Worm (Caenorhabditis elegans): ENCODE data around the gene npr-38.
A peak's percentile ranks its signal among the peaks of the same experiment; 100 is the strongest.

The npr-38 gene

ce11 chrX:6299641-6300240, 11.8 kb upstream of the npr-38 start, which contains the start of gene cest-16:
Gene cest-16 (plus strand): TSS chrX:6299942.
- TF ChIP-seq sptf-1 (tag; optimal IDR thresholded peaks at IDR 0.05) (no peak), blmp-1 (tag; optimal IDR thresholded peaks at IDR 0.05) (no peak), nhr-47 (tag; optimal IDR thresholded peaks at IDR 0.05) (no peak), rnt-1 (tag; optimal IDR thresholded peaks at IDR 0.05) (peak; percentile 24), pag-3 (tag; optimal IDR thresholded peaks at IDR 0.05; ENCODE audit: borderline replicate concordance, insufficient read depth) (no peak), nhr-12 (tag; optimal IDR thresholded peaks at IDR 0.05) (no peak), ceh-63 (GFP tag; optimal IDR thresholded peaks at IDR 0.05) (no peak), lin-14 (GFP tag; optimal IDR thresholded peaks at IDR 0.05) (peak; percentile 40), snpc-4 (tag; optimal IDR thresholded peaks at IDR 0.05) (no peak), sox-4 (tag; optimal IDR thresholded peaks at IDR 0.05) (no peak), efl-1 (optimal IDR thresholded peaks at IDR 0.05) (no peak), efl-1 (GFP tag; optimal IDR thresholded peaks at IDR 0.05 in 1 of 2) (peak in 1 of 2 experiments; percentile 53), nhr-11 (tag; optimal IDR thresholded peaks at IDR 0.05) (no peak)

ce11 chrX:6318803-6319202, 7.3 kb downstream of the npr-38 start:
- peak; percentile 84 for TF ChIP-seq nhr-85 (tag)
- no peak for TF ChIP-seq C34B4.2 (tag; optimal IDR thresholded peaks at IDR 0.05)
- TF ChIP-seq nhr-71 (tag; optimal IDR thresholded peaks at IDR 0.05): no peak
- TF ChIP-seq tbx-2 (tag; optimal IDR thresholded peaks at IDR 0.05): peak; percentile 1
- peak; percentile 31 for TF ChIP-seq lin-14 (GFP tag; optimal IDR thresholded peaks at IDR 0.05)
- TF ChIP-seq irx-1 (tag; optimal IDR thresholded peaks at IDR 0.05): no peak
- TF ChIP-seq sup-37 (GFP tag; optimal IDR thresholded peaks at IDR 0.05): no peak
- TF ChIP-seq grh-1 (GFP tag; IDR thresholded peaks at IDR 0.05): 0 out of 2 replicates have a peak, but pooled peaks have one; percentile 12
- TF ChIP-seq elt-2 (tag; optimal IDR thresholded peaks at IDR 0.05): no peak
- no peak for TF ChIP-seq mab-9 (GFP tag; IDR thresholded peaks at IDR 0.05)
- TF ChIP-seq mep-1 (tag; optimal IDR thresholded peaks at IDR 0.05): peak; percentile 6
- no peak for TF ChIP-seq aha-1 (tag; optimal IDR thresholded peaks at IDR 0.05)

ce11 chrX:6319546-6319945, 8.1 kb downstream of the npr-38 start, which contains the start of gene chtb-3:
Gene chtb-3 (minus strand): TSS chrX:6319646.
- TF ChIP-seq hlh-4 (tag; optimal IDR thresholded peaks at IDR 0.05): no peak
- no peak for TF ChIP-seq zip-4 (GFP tag; optimal IDR thresholded peaks at IDR 0.05)
- TF ChIP-seq pax-3 (tag; optimal IDR thresholded peaks at IDR 0.05): no peak
- no peak for TF ChIP-seq sptf-1 (tag; optimal IDR thresholded peaks at IDR 0.05)
- TF ChIP-seq dsc-1 (tag; optimal IDR thresholded peaks at IDR 0.05): no peak
- TF ChIP-seq efl-1 (optimal IDR thresholded peaks at IDR 0.05): no peak
- no peak for TF ChIP-seq efl-1 (GFP tag; optimal IDR thresholded peaks at IDR 0.05 in 1 of 2)
- TF ChIP-seq dpl-1 (GFP tag; optimal IDR thresholded peaks at IDR 0.05): no peak
- TF ChIP-seq C34B4.2 (tag; optimal IDR thresholded peaks at IDR 0.05): no peak
- TF ChIP-seq ceh-63 (GFP tag; optimal IDR thresholded peaks at IDR 0.05): no peak
- no peak for TF ChIP-seq tbx-2 (tag; optimal IDR thresholded peaks at IDR 0.05)
- no peak for TF ChIP-seq lin-35 (GFP tag; optimal IDR thresholded peaks at IDR 0.05)
- TF ChIP-seq fos-1 (tag; optimal IDR thresholded peaks at IDR 0.05): no peak
- no peak for TF ChIP-seq sup-37 (GFP tag; optimal IDR thresholded peaks at IDR 0.05)
- no peak for TF ChIP-seq ces-1 (GFP tag; optimal IDR thresholded peaks at IDR 0.05)
- no peak for TF ChIP-seq ceh-88 (GFP tag; IDR thresholded peaks at IDR 0.05)
- TF ChIP-seq hpl-2 (GFP tag; optimal IDR thresholded peaks at IDR 0.05): no peak
- TF ChIP-seq jun-1 (tag; optimal IDR thresholded peaks at IDR 0.05): no peak
- TF ChIP-seq irx-1 (tag; optimal IDR thresholded peaks at IDR 0.05): no peak
- TF ChIP-seq zag-1 (tag; optimal IDR thresholded peaks at IDR 0.05): no peak

- 0 out of 2 replicates have a peak, but pooled peaks have one; percentile 38 for TF ChIP-seq grh-1 (GFP tag; IDR thresholded peaks at IDR 0.05)
- TF ChIP-seq dsc-1 (tag; optimal IDR thresholded peaks at IDR 0.05): no peak
- TF ChIP-seq blmp-1 (tag; optimal IDR thresholded peaks at IDR 0.05): peak; percentile 77
- TF ChIP-seq nhr-85 (tag): peak; percentile 92
- TF ChIP-seq pag-3 (tag; optimal IDR thresholded peaks at IDR 0.05; ENCODE audit: borderline replicate concordance, insufficient read depth): peak; percentile 80
- TF ChIP-seq nhr-20 (tag; optimal IDR thresholded peaks at IDR 0.05): peak; percentile 59
- no peak for TF ChIP-seq nhr-12 (tag; optimal IDR thresholded peaks at IDR 0.05)
- peak in 4 of 6 experiments; percentile 11 to 58 (median 23) for TF ChIP-seq elt-3 (tag; optimal IDR thresholded peaks at IDR 0.05)
- TF ChIP-seq tbx-2 (tag; optimal IDR thresholded peaks at IDR 0.05): peak; percentile 36
- peak; percentile 29; the same call in 1 of the 2 replicates for TF ChIP-seq nhr-19 (GFP tag; conservative IDR thresholded peaks at IDR 0.05)
- TF ChIP-seq F16B12.6 (tag; optimal IDR thresholded peaks at IDR 0.05): no peak
- TF ChIP-seq nhr-90 (tag; optimal IDR thresholded peaks at IDR 0.05; ENCODE audit: poor library complexity): peak; percentile 40
- TF ChIP-seq mep-1 (tag; optimal IDR thresholded peaks at IDR 0.05): peak; percentile 53
- peak; percentile 91 for TF ChIP-seq lin-14 (GFP tag; optimal IDR thresholded peaks at IDR 0.05)
- TF ChIP-seq unc-86 (tag; optimal IDR thresholded peaks at IDR 0.05): no peak
- TF ChIP-seq snu-23 (GFP tag; optimal IDR thresholded peaks at IDR 0.05): peak; percentile 52
- peak; percentile 32 for TF ChIP-seq nhr-71 (tag; optimal IDR thresholded peaks at IDR 0.05)
- peak; percentile 20 for TF ChIP-seq irx-1 (tag; optimal IDR thresholded peaks at IDR 0.05)
These were observed 9.4 kb downstream of the npr-38 start for ce11 chrX:6320887-6321286.
